Fruit fly (Drosophila melanogaster) whole organism, prepupa: ENCODE measurements around the gene CG3091.

Source experiments
- Blimp-1 ChIP-seq: fragments of 200-800 bp; sonication (Bioruptor generic); optimal IDR thresholded peaks from 3 replicates; lab custom pipeline; 2017; ENCODE audit warnings: missing biosample characterization, missing genetic modification characterization, mild to moderate bottlenecking, moderate library complexity, missing genetic modification reagents
- CG10631 ChIP-seq: fragments of 200-800 bp; sonication (Bioruptor generic); optimal IDR thresholded peaks from 2 replicates; lab custom pipeline; 2016; ENCODE audit warnings: missing biosample characterization, missing genetic modification characterization
- CG11294 ChIP-seq: fragments of 200-800 bp; sonication (Bioruptor generic); IDR thresholded peaks from 2 replicates; pipeline ENCODE4 v1.3.6; 2022; ENCODE audit warnings: missing biosample characterization, missing genetic modification characterization
- CG11762 ChIP-seq: fragments of 200-800 bp; sonication (Bioruptor generic); optimal IDR thresholded peaks from 3 replicates; lab custom pipeline; 2016; ENCODE audit warnings: missing biosample characterization, missing genetic modification characterization; ENCODE audit not compliant: insufficient read depth
- CG1621 ChIP-seq: fragments of 200-800 bp; sonication (Bioruptor generic); optimal IDR thresholded peaks from 3 replicates; lab custom pipeline; 2018; ENCODE audit warnings: missing biosample characterization, mild to moderate bottlenecking, missing genetic modification characterization
- CG32006 ChIP-seq: fragments of 200-800 bp; sonication (Bioruptor generic); optimal IDR thresholded peaks from 3 replicates; lab custom pipeline; 2017; ENCODE audit warnings: missing biosample characterization, mild to moderate bottlenecking, missing genetic modification characterization
- CG6163 ChIP-seq: fragments of 200-800 bp; sonication (Bioruptor generic); IDR thresholded peaks from 3 replicates; pipeline ENCODE4 v1.3.6; 2022; ENCODE audit warnings: missing biosample characterization, missing genetic modification characterization
- CG8119 ChIP-seq: fragments of 200-800 bp; sonication (Bioruptor generic); IDR thresholded peaks from 3 replicates; pipeline ENCODE4 v1.3.6; 2022; ENCODE audit warnings: missing biosample characterization, missing genetic modification characterization
- CG8319 ChIP-seq: fragments of 200-800 bp; sonication (Bioruptor generic); optimal IDR thresholded peaks from 3 replicates; lab custom pipeline; 2016; ENCODE audit warnings: missing biosample characterization, missing genetic modification characterization
- Eip78C ChIP-seq: fragments of 200-800 bp; sonication (Bioruptor generic); peaks from one replicate; lab custom pipeline; 2016; ENCODE audit warnings: missing biosample characterization, missing genetic modification characterization
- Gug ChIP-seq: fragments of 200-800 bp; sonication (Bioruptor generic); IDR thresholded peaks from 2 replicates; pipeline ENCODE4 v1.3.6; 2022; ENCODE audit warnings: missing biosample characterization, missing genetic modification characterization
- Hr39 ChIP-seq: fragments of 200-800 bp; sonication (Bioruptor generic); optimal IDR thresholded peaks from 2 replicates; lab custom pipeline; 2016; ENCODE audit warnings: missing biosample characterization, missing genetic modification characterization

- no peak for TF ChIP-seq CG10631 (GFP tag; lab: Kevin White, UChicago)
- no peak for TF ChIP-seq Gug
- TF ChIP-seq Blimp-1 (GFP tag; lab: Kevin White, UChicago), result no peak
- TF ChIP-seq CG6163, result no peak
- TF ChIP-seq Hr39 (GFP tag; lab: Kevin White, UChicago), result no peak
- no peak for TF ChIP-seq CG11762
- no peak for TF ChIP-seq CG32006 (GFP tag; lab: Kevin White, UChicago)
- TF ChIP-seq Eip78C (GFP tag; lab: Kevin White, UChicago), result no peak
- no peak for TF ChIP-seq CG11294
- TF ChIP-seq CG8119 (GFP tag; lab: Robert Waterston, UW), result no peak
- no peak for TF ChIP-seq CG8319 (GFP tag; lab: Kevin White, UChicago)
- no peak for TF ChIP-seq CG1621 (tag; lab: Kevin White, UChicago)
These were observed 4.2 kb downstream of the CG3091 start, which contains the start of gene crn for dm6 chrX:2249763-2250162.
